Worm (Caenorhabditis elegans) whole organism, L4/young adult: ENCODE results near the gene gas-1.

Experiments
- W03F9.2 ChIP-seq: fragments of 150-350 bp; optimal IDR thresholded peaks from 2 replicates; lab custom pipeline; 2014; ENCODE audit warnings: missing biosample characterization, missing genetic modification characterization
- dao-5 ChIP-seq: sonication (generic microtip); optimal IDR thresholded peaks from 2 replicates; lab custom pipeline; 2016; ENCODE audit warnings: missing genotype, missing genetic modification characterization, moderate library complexity, missing compliant biosample characterization

- no peak for TF ChIP-seq W03F9.2 (tag; lab: Kevin White, UChicago)
- no peak for TF ChIP-seq dao-5 (tag; lab: Kevin White, UChicago)
Measured at ce11 chrX:15633964-15634363, 43.8 kb upstream of the gas-1 start.
